Worm (Caenorhabditis elegans): ENCODE measurements around the gene nhr-243.

DNA sequence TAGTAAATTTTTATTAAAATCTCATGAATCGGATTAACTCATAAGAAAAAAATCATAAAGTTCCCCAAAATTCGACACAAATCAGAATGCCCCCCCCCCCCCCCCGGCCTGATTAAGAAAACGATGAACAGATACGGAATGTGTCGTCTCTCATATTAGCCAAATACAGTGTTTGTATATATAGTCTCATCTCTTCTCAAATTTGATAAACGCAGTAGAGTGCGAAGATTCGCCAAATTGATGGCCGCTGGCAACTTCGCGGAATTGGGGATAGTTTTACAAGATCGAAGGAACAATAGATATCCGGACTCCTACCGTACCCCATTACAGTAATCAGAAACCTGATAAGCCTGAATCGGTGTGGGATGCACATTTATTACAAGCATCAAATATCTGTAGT is 37.2 kb upstream of the nhr-243 start:
- TF ChIP-seq nhr-76 (tag; optimal IDR thresholded peaks at IDR 0.05) (no peak), ceh-39 (tag; optimal IDR thresholded peaks at IDR 0.05) (no peak), lsy-2 (tag; optimal IDR thresholded peaks at IDR 0.05) (no peak), elt-1 (tag; optimal IDR thresholded peaks at IDR 0.05; ENCODE audit: borderline replicate concordance, insufficient read depth) (no peak), lin-13 (tag; optimal IDR thresholded peaks at IDR 0.05) (no peak), unc-62 (GFP tag; optimal IDR thresholded peaks at IDR 0.05) (no peak), drap-1 (GFP tag; optimal IDR thresholded peaks at IDR 0.05) (no peak), zip-8 (tag; optimal IDR thresholded peaks at IDR 0.05) (no peak), sptf-1 (tag; optimal IDR thresholded peaks at IDR 0.05) (no peak), nhr-12 (tag; optimal IDR thresholded peaks at IDR 0.05) (no peak), elt-3 (tag; optimal IDR thresholded peaks at IDR 0.05) (no peak), ztf-11 (tag; optimal IDR thresholded peaks at IDR 0.05) (no peak), nhr-237 (tag; optimal IDR thresholded peaks at IDR 0.05) (no peak), nhr-2 (tag; optimal IDR thresholded peaks at IDR 0.05) (no peak)
